Worm (Caenorhabditis elegans): Measurements from ENCODE around the gene nhr-40.

nhr-40 gene

ce11 chrX:2581828-2582589, 11.8 kb upstream of the nhr-40 start:
- TF ChIP-seq snpc-4 (tag; optimal IDR thresholded peaks at IDR 0.05), result no peak
- no peak for TF ChIP-seq dsc-1 (tag; optimal IDR thresholded peaks at IDR 0.05)
- no peak for TF ChIP-seq hlh-4 (tag; optimal IDR thresholded peaks at IDR 0.05)
- no peak for TF ChIP-seq ama-1 (optimal IDR thresholded peaks at IDR 0.05)
- TF ChIP-seq swsn-7 (tag; optimal IDR thresholded peaks at IDR 0.05), result no peak
- no peak for TF ChIP-seq mab-9 (GFP tag; IDR thresholded peaks at IDR 0.05)
- no peak for TF ChIP-seq ceh-8 (GFP tag; optimal IDR thresholded peaks at IDR 0.05)
- no peak for TF ChIP-seq sptf-1 (tag; optimal IDR thresholded peaks at IDR 0.05)
- peak; percentile 73 for TF ChIP-seq nhr-20 (tag; optimal IDR thresholded peaks at IDR 0.05)
- TF ChIP-seq irx-1 (tag; optimal IDR thresholded peaks at IDR 0.05), result no peak
- TF ChIP-seq pqm-1 (tag; optimal IDR thresholded peaks at IDR 0.05), result no peak
- no peak for TF ChIP-seq alr-1 (tag; optimal IDR thresholded peaks at IDR 0.05; ENCODE audit: borderline replicate concordance)
- TF ChIP-seq Y116A8C.19 (tag; optimal IDR thresholded peaks at IDR 0.05; ENCODE audit: borderline replicate concordance), result no peak
- no peak for TF ChIP-seq lin-15B (tag; optimal IDR thresholded peaks at IDR 0.05)
- peak; percentile 8 for TF ChIP-seq tbx-2 (tag; optimal IDR thresholded peaks at IDR 0.05)
- TF ChIP-seq jun-1 (tag; optimal IDR thresholded peaks at IDR 0.05), result no peak
- TF ChIP-seq skn-1 (tag; optimal IDR thresholded peaks at IDR 0.05), result peak; percentile 65
- peak; percentile 48 for TF ChIP-seq mep-1 (tag; optimal IDR thresholded peaks at IDR 0.05)
- no peak for TF ChIP-seq elt-2 (tag; optimal IDR thresholded peaks at IDR 0.05)
- TF ChIP-seq mdl-1 (tag; optimal IDR thresholded peaks at IDR 0.05), result peak in 1 of 2 experiments; percentile 56
- TF ChIP-seq tlp-1 (tag; optimal IDR thresholded peaks at IDR 0.05), result no peak
- TF ChIP-seq blmp-1 (tag; optimal IDR thresholded peaks at IDR 0.05), result peak; percentile 46
- no peak for TF ChIP-seq aha-1 (tag; optimal IDR thresholded peaks at IDR 0.05)
- TF ChIP-seq ceh-63 (GFP tag; optimal IDR thresholded peaks at IDR 0.05), result no peak
- no peak for TF ChIP-seq unc-130 (tag; optimal IDR thresholded peaks at IDR 0.05)
- TF ChIP-seq xbp-1 (tag; optimal IDR thresholded peaks at IDR 0.05), result no peak
- TF ChIP-seq F16B12.6 (tag; optimal IDR thresholded peaks at IDR 0.05), result no peak
- TF ChIP-seq zip-4 (GFP tag; optimal IDR thresholded peaks at IDR 0.05), result no peak
- no peak for TF ChIP-seq egl-27 (tag; optimal IDR thresholded peaks at IDR 0.05)
- TF ChIP-seq efl-1 (optimal IDR thresholded peaks at IDR 0.05), result no peak
- TF ChIP-seq efl-1 (GFP tag; optimal IDR thresholded peaks at IDR 0.05 in 1 of 2), result no peak
- peak in 2 of 6 experiments; percentile 52 to 61 for TF ChIP-seq elt-3 (tag; optimal IDR thresholded peaks at IDR 0.05)
- no peak for TF ChIP-seq lin-39 (tag; optimal IDR thresholded peaks at IDR 0.05)
- TF ChIP-seq nhr-71 (tag; optimal IDR thresholded peaks at IDR 0.05), result peak; percentile 70
- no peak for TF ChIP-seq fkh-10 (GFP tag; optimal IDR thresholded peaks at IDR 0.05)
- no peak for TF ChIP-seq aly-2 (tag; optimal IDR thresholded peaks at IDR 0.05)
- TF ChIP-seq lin-14 (GFP tag; optimal IDR thresholded peaks at IDR 0.05), result peak; percentile 80
- no peak for TF ChIP-seq sox-4 (tag; optimal IDR thresholded peaks at IDR 0.05)
- no peak for TF ChIP-seq ceh-90 (tag; optimal IDR thresholded peaks at IDR 0.05)
- TF ChIP-seq lir-3 (tag; optimal IDR thresholded peaks at IDR 0.05; ENCODE audit: poor library complexity), result peak; percentile 2
- peak; percentile 32 for TF ChIP-seq nhr-90 (tag; optimal IDR thresholded peaks at IDR 0.05; ENCODE audit: poor library complexity)
- TF ChIP-seq rnt-1 (tag; optimal IDR thresholded peaks at IDR 0.05), result no peak
- no peak for TF ChIP-seq sup-37 (GFP tag; optimal IDR thresholded peaks at IDR 0.05)
- peak; percentile 63 for TF ChIP-seq vab-15 (tag; optimal IDR thresholded peaks at IDR 0.05)
- TF ChIP-seq snu-23 (GFP tag; optimal IDR thresholded peaks at IDR 0.05), result peak; percentile 69
- no peak for TF ChIP-seq hpl-2 (GFP tag; optimal IDR thresholded peaks at IDR 0.05)
- TF ChIP-seq ztf-4 (tag; optimal IDR thresholded peaks at IDR 0.05), result no peak
- TF ChIP-seq lsy-2 (tag; optimal IDR thresholded peaks at IDR 0.05), result peak in 1 of 2 experiments; percentile 10
- TF ChIP-seq C16A3.4 (tag; optimal IDR thresholded peaks at IDR 0.05), result peak; percentile 7
- TF ChIP-seq nhr-12 (tag; optimal IDR thresholded peaks at IDR 0.05), result no peak
- TF ChIP-seq nhr-19 (GFP tag; conservative IDR thresholded peaks at IDR 0.05), result 0 out of 2 replicates have a peak, but pooled peaks have one; percentile 12
- TF ChIP-seq ets-5 (GFP tag; IDR thresholded peaks at IDR 0.05), result no peak

All from whole organism, L1 larva.